ENCODE assay signal across 5 fruit fly cellular contexts in genomic region chr3L:16800026-16800425, dm6.
TF ChIP-seq lines count a peak whose summit lies in the region.

No protein-coding gene starts in this region.

- no peak for TF ChIP-seq CTCF in whole organism, embryonic (GFP tag; optimal IDR thresholded peaks at IDR 0.05; lab: Kevin White, UChicago)

TF ChIP-seq in whole organism, adult, 20 proteins besides CTCF, POLR2A, EP300 and RAD21 (continues in another document):
- TF ChIP-seq tj (GFP tag; optimal IDR thresholded peaks at IDR 0.05; lab: Kevin White, UChicago) = peak; percentile 28
- TF ChIP-seq toe (GFP tag; optimal IDR thresholded peaks at IDR 0.05; lab: Kevin White, UChicago) = peak; percentile 48
- no peak for TF ChIP-seq CG14711 (tag; optimal IDR thresholded peaks at IDR 0.05; lab: Kevin White, UChicago)
- TF ChIP-seq Clk (GFP tag; optimal IDR thresholded peaks at IDR 0.05; lab: Kevin White, UChicago) = peak; percentile 12
- TF ChIP-seq cnc (optimal IDR thresholded peaks at IDR 0.05; lab: Kevin White, UChicago) = peak in 1 of 2 experiments; percentile 1
- TF ChIP-seq Hr96 (GFP tag; optimal IDR thresholded peaks at IDR 0.05; lab: Kevin White, UChicago) = peak; percentile 52
- TF ChIP-seq CG7045 (GFP tag; optimal IDR thresholded peaks at IDR 0.05; lab: Kevin White, UChicago) = peak; percentile 15
- TF ChIP-seq kay (GFP tag; lab: Kevin White, UChicago; ENCODE audit: borderline replicate concordance) = peak; percentile 97
- peak; percentile 79 for TF ChIP-seq Mnt (GFP tag; optimal IDR thresholded peaks at IDR 0.05; lab: Kevin White, UChicago)
- TF ChIP-seq pad (GFP tag; optimal IDR thresholded peaks at IDR 0.05; lab: Kevin White, UChicago) = peak; percentile 49
- peak; percentile 66 for TF ChIP-seq ovo (GFP tag; optimal IDR thresholded peaks at IDR 0.05; lab: Kevin White, UChicago)
- peak; percentile 68 for TF ChIP-seq CG33017 (tag; optimal IDR thresholded peaks at IDR 0.05; lab: Kevin White, UChicago)
- peak; percentile 56 for TF ChIP-seq CG5204 (GFP tag; optimal IDR thresholded peaks at IDR 0.05; lab: Kevin White, UChicago)
- peak; percentile 19 for TF ChIP-seq CG11617 (GFP tag; optimal IDR thresholded peaks at IDR 0.05; lab: Kevin White, UChicago)
- peak; percentile 83 for TF ChIP-seq CG12768 (GFP tag; optimal IDR thresholded peaks at IDR 0.05; lab: Kevin White, UChicago)
- TF ChIP-seq cic (GFP tag; optimal IDR thresholded peaks at IDR 0.05; lab: Kevin White, UChicago) = no peak
- peak; percentile 41 for TF ChIP-seq bab1 (GFP tag; optimal IDR thresholded peaks at IDR 0.05; lab: Kevin White, UChicago)
- no peak for TF ChIP-seq Crg-1 (GFP tag; optimal IDR thresholded peaks at IDR 0.05; lab: Kevin White, UChicago)

TF ChIP-seq in whole organism, embryonic, 481 proteins besides CTCF, POLR2A, EP300 and RAD21 (continues in another document):
- no peak for TF ChIP-seq Taf1 (GFP tag; IDR thresholded peaks at IDR 0.05; lab: Robert Waterston, UW)
- no peak for TF ChIP-seq CG6689 (GFP tag; IDR thresholded peaks at IDR 0.05; lab: Robert Waterston, UW)
- TF ChIP-seq Drgx (GFP tag; IDR thresholded peaks at IDR 0.05; lab: Robert Waterston, UW) = peak; percentile 45; the same call in 1 of the 2 replicates
- no peak for TF ChIP-seq CG8924 (tag; optimal IDR thresholded peaks at IDR 0.05; lab: Kevin White, UChicago)
- TF ChIP-seq CG2129 (GFP tag; IDR thresholded peaks at IDR 0.05; lab: Robert Waterston, UW; ENCODE audit: partially characterized antibody) = no peak
- TF ChIP-seq NFAT (GFP tag; IDR thresholded peaks at IDR 0.05; lab: Robert Waterston, UW) = no peak
- TF ChIP-seq CG5180 (GFP tag; optimal IDR thresholded peaks at IDR 0.05; lab: Kevin White, UChicago) = no peak
- TF ChIP-seq grn (GFP tag; optimal IDR thresholded peaks at IDR 0.05; lab: Kevin White, UChicago) = peak; percentile 36
- TF ChIP-seq CG1647 (GFP tag; optimal IDR thresholded peaks at IDR 0.05; lab: Kevin White, UChicago) = no peak
- TF ChIP-seq CG9609 (GFP tag; optimal IDR thresholded peaks at IDR 0.05; lab: Kevin White, UChicago) = no peak
- TF ChIP-seq Atf6 (GFP tag; IDR thresholded peaks at IDR 0.05; lab: Robert Waterston, UW) = no peak
- peak; percentile 39 for TF ChIP-seq MTF-1 (GFP tag; optimal IDR thresholded peaks at IDR 0.05; lab: Kevin White, UChicago; ENCODE audit: borderline replicate concordance)
- TF ChIP-seq CG15696 (tag; optimal IDR thresholded peaks at IDR 0.05; lab: Kevin White, UChicago) = no peak
- no peak for TF ChIP-seq CG11456 (GFP tag; IDR thresholded peaks at IDR 0.05; lab: Robert Waterston, UW)
- no peak for TF ChIP-seq sqz (GFP tag; optimal IDR thresholded peaks at IDR 0.05; lab: Kevin White, UChicago)
- no peak for TF ChIP-seq danr (GFP tag; IDR thresholded peaks at IDR 0.05; lab: Robert Waterston, UW)
- TF ChIP-seq nom (GFP tag; optimal IDR thresholded peaks at IDR 0.05; lab: Kevin White, UChicago) = peak; percentile 85
- TF ChIP-seq lbe (GFP tag; optimal IDR thresholded peaks at IDR 0.05; lab: Kevin White, UChicago) = peak; percentile 43
- no peak for TF ChIP-seq Mad (GFP tag; optimal IDR thresholded peaks at IDR 0.05; lab: Kevin White, UChicago)

TF ChIP-seq in whole organism, prepupa, 60 proteins besides CTCF, POLR2A, EP300 and RAD21 (continues in another document):
- TF ChIP-seq cyc (GFP tag; optimal IDR thresholded peaks at IDR 0.05; lab: Kevin White, UChicago) = no peak
- no peak for TF ChIP-seq Smox (GFP tag; optimal IDR thresholded peaks at IDR 0.05; lab: Kevin White, UChicago)
- no peak for TF ChIP-seq Ets21C (GFP tag; optimal IDR thresholded peaks at IDR 0.05; lab: Kevin White, UChicago)
- no peak for TF ChIP-seq CG1621 (tag; optimal IDR thresholded peaks at IDR 0.05; lab: Kevin White, UChicago)
- no peak for TF ChIP-seq OdsH (GFP tag; optimal IDR thresholded peaks at IDR 0.05; lab: Kevin White, UChicago)
- TF ChIP-seq Lpt (GFP tag; optimal IDR thresholded peaks at IDR 0.05; lab: Kevin White, UChicago) = peak; percentile 10
- TF ChIP-seq Hr38 (GFP tag; optimal IDR thresholded peaks at IDR 0.05; lab: Kevin White, UChicago) = no peak
- TF ChIP-seq Blimp-1 (GFP tag; optimal IDR thresholded peaks at IDR 0.05; lab: Kevin White, UChicago) = no peak
- TF ChIP-seq CG8632 (GFP tag; optimal IDR thresholded peaks at IDR 0.05; lab: Kevin White, UChicago) = no peak
- TF ChIP-seq dsx (GFP tag; optimal IDR thresholded peaks at IDR 0.05; lab: Kevin White, UChicago; ENCODE audit: poor library complexity, severe bottlenecking) = peak; percentile 7
- TF ChIP-seq Ets96B (tag; optimal IDR thresholded peaks at IDR 0.05; lab: Kevin White, UChicago) = no peak
- TF ChIP-seq CG6854 (GFP tag; optimal IDR thresholded peaks at IDR 0.05; lab: Kevin White, UChicago) = peak; percentile 76
- peak; percentile 33; the same call in 1 of the 3 replicates for TF ChIP-seq CG6163 (GFP tag; IDR thresholded peaks at IDR 0.05; lab: Robert Waterston, UW)
- no peak for TF ChIP-seq CG3032 (tag; optimal IDR thresholded peaks at IDR 0.05; lab: Kevin White, UChicago)
- peak; percentile 42 for TF ChIP-seq Sox102F (GFP tag; optimal IDR thresholded peaks at IDR 0.05; lab: Kevin White, UChicago)
- TF ChIP-seq lz (GFP tag; optimal IDR thresholded peaks at IDR 0.05; lab: Kevin White, UChicago) = no peak
- no peak for TF ChIP-seq acj6 (GFP tag; optimal IDR thresholded peaks at IDR 0.05; lab: Kevin White, UChicago)
- no peak for TF ChIP-seq Eip75B (GFP tag; optimal IDR thresholded peaks at IDR 0.05; lab: Kevin White, UChicago)
- TF ChIP-seq svp (GFP tag; lab: Kevin White, UChicago) = peak; percentile 88
- TF ChIP-seq CG4318 (GFP tag; optimal IDR thresholded peaks at IDR 0.05; lab: Kevin White, UChicago) = no peak

TF ChIP-seq in whole organism, pupa, 21 proteins besides CTCF, POLR2A, EP300 and RAD21:
- TF ChIP-seq CG32121 (GFP tag; IDR thresholded peaks at IDR 0.05; lab: Robert Waterston, UW) (peak; percentile 75), fd96Ca (GFP tag; IDR thresholded peaks at IDR 0.05; lab: Robert Waterston, UW) (0 out of 3 replicates have a peak, but pooled peaks have one; percentile 6), CG34367 (tag; optimal IDR thresholded peaks at IDR 0.05; lab: Kevin White, UChicago) (no peak), Snoo (tag; optimal IDR thresholded peaks at IDR 0.05; lab: Kevin White, UChicago) (peak; percentile 23), CG8301 (tag; optimal IDR thresholded peaks at IDR 0.05; lab: Kevin White, UChicago) (no peak), CG14655 (GFP tag; optimal IDR thresholded peaks at IDR 0.05; lab: Kevin White, UChicago) (no peak), CG9948 (tag; optimal IDR thresholded peaks at IDR 0.05; lab: Kevin White, UChicago) (no peak), CG13204 (GFP tag; optimal IDR thresholded peaks at IDR 0.05; lab: Kevin White, UChicago) (peak; percentile 50), D1 (tag; optimal IDR thresholded peaks at IDR 0.05; lab: Kevin White, UChicago) (no peak), rn (GFP tag; IDR thresholded peaks at IDR 0.05; lab: Robert Waterston, UW) (no peak), CG10348 (GFP tag; IDR thresholded peaks at IDR 0.05; lab: Robert Waterston, UW) (no peak), gl (tag; optimal IDR thresholded peaks at IDR 0.05; lab: Kevin White, UChicago) (peak; percentile 41), CG12605 (GFP tag; IDR thresholded peaks at IDR 0.05; lab: Robert Waterston, UW) (peak; percentile 68), CG17806 (tag; optimal IDR thresholded peaks at IDR 0.05; lab: Kevin White, UChicago) (no peak), Ets98B (GFP tag; IDR thresholded peaks at IDR 0.05; lab: Robert Waterston, UW) (peak; percentile 77), EcR (GFP tag; optimal IDR thresholded peaks at IDR 0.05; lab: Kevin White, UChicago) (peak; percentile 27), Pif1B (GFP tag; optimal IDR thresholded peaks at IDR 0.05; lab: Kevin White, UChicago) (peak; percentile 59), CG15710 (tag; optimal IDR thresholded peaks at IDR 0.05; lab: Kevin White, UChicago) (no peak), CG8159 (tag; optimal IDR thresholded peaks at IDR 0.05; lab: Kevin White, UChicago) (peak; percentile 9), CG4496 (GFP tag; IDR thresholded peaks at IDR 0.05; lab: Robert Waterston, UW) (peak; percentile 77), Pif1A (GFP tag; optimal IDR thresholded peaks at IDR 0.05; lab: Kevin White, UChicago) (peak; percentile 41)

TF ChIP-seq in whole organism, wandering third instar larva, 38 proteins besides CTCF, POLR2A, EP300 and RAD21 (continues in another document):
- TF ChIP-seq Rel (GFP tag; optimal IDR thresholded peaks at IDR 0.05; lab: Kevin White, UChicago) (no peak), Rel (tag; optimal IDR thresholded peaks at IDR 0.05; lab: Kevin White, UChicago) (peak; percentile 56), Hnf4 (GFP tag; optimal IDR thresholded peaks at IDR 0.05; lab: Kevin White, UChicago) (peak; percentile 66), rgr (GFP tag; optimal IDR thresholded peaks at IDR 0.05; lab: Kevin White, UChicago) (peak; percentile 70), foxo (GFP tag; optimal IDR thresholded peaks at IDR 0.05; lab: Kevin White, UChicago) (peak in 1 of 2 experiments; percentile 4), HLH106 (tag; optimal IDR thresholded peaks at IDR 0.05; lab: Kevin White, UChicago) (no peak), jim (GFP tag; optimal IDR thresholded peaks at IDR 0.05; lab: Kevin White, UChicago) (no peak), dmrt93B (GFP tag; optimal IDR thresholded peaks at IDR 0.05; lab: Kevin White, UChicago) (no peak), OdsH (GFP tag; optimal IDR thresholded peaks at IDR 0.05; lab: Kevin White, UChicago) (peak; percentile 2), sv (GFP tag; optimal IDR thresholded peaks at IDR 0.05; lab: Kevin White, UChicago) (no peak), fru (GFP tag; optimal IDR thresholded peaks at IDR 0.05; lab: Kevin White, UChicago) (peak; percentile 31), dsf (GFP tag; optimal IDR thresholded peaks at IDR 0.05; lab: Kevin White, UChicago; ENCODE audit: borderline replicate concordance) (no peak), br (GFP tag; optimal IDR thresholded peaks at IDR 0.05; lab: Kevin White, UChicago) (peak; percentile 45), usp (GFP tag; optimal IDR thresholded peaks at IDR 0.05; lab: Kevin White, UChicago) (no peak), CG32264 (GFP tag; optimal IDR thresholded peaks at IDR 0.05; lab: Kevin White, UChicago) (no peak), tai (GFP tag; optimal IDR thresholded peaks at IDR 0.05; lab: Kevin White, UChicago) (no peak), Vsx2 (GFP tag; optimal IDR thresholded peaks at IDR 0.05; lab: Kevin White, UChicago; ENCODE audit: partially characterized antibody) (peak; percentile 54), dl (GFP tag; optimal IDR thresholded peaks at IDR 0.05; lab: Kevin White, UChicago; ENCODE audit: insufficient read depth in 1 of 2, partially characterized antibody in 2 of 2) (peak; percentile 55 to 63), Dif (GFP tag; optimal IDR thresholded peaks at IDR 0.05; lab: Kevin White, UChicago; ENCODE audit: partially characterized antibody) (peak; percentile 78), CG9705 (GFP tag; optimal IDR thresholded peaks at IDR 0.05; lab: Kevin White, UChicago) (no peak), Hr78 (GFP tag; optimal IDR thresholded peaks at IDR 0.05; lab: Kevin White, UChicago) (no peak), Sp1 (GFP tag; optimal IDR thresholded peaks at IDR 0.05; lab: Kevin White, UChicago) (peak; percentile 50), N (GFP tag; optimal IDR thresholded peaks at IDR 0.05; lab: Kevin White, UChicago) (no peak), Jra (GFP tag; optimal IDR thresholded peaks at IDR 0.05; lab: Kevin White, UChicago) (no peak)
